Fruit fly (Drosophila melanogaster) whole organism, embryonic: ENCODE data around the gene amon.

Experiments
- ATbp ChIP-seq: fragments of 200-800 bp; sonication (Bioruptor generic); optimal IDR thresholded peaks from 2 replicates; lab custom pipeline; 2017; ENCODE audit warnings: missing biosample characterization, mild to moderate bottlenecking, missing genetic modification characterization, missing genetic modification reagents
- Antp ChIP-seq: fragments of 200-800 bp; sonication (Bioruptor generic); optimal IDR thresholded peaks from 3 replicates; lab custom pipeline; 2016; ENCODE audit warnings: missing biosample characterization, missing genetic modification characterization
- CG10321 ChIP-seq: fragments of 200-800 bp; sonication (Bioruptor generic); IDR thresholded peaks from 2 replicates; pipeline ENCODE4 v1.3.6; 2022; ENCODE audit warnings: missing biosample characterization, missing genetic modification characterization
- CG10543 ChIP-seq: fragments of 200-800 bp; sonication (Bioruptor generic); optimal IDR thresholded peaks from 3 replicates; lab custom pipeline; 2017; ENCODE audit warnings: missing biosample characterization, mild to moderate bottlenecking, missing genetic modification characterization, moderate library complexity
- CG10654 ChIP-seq: fragments of 200-800 bp; sonication (Bioruptor generic); optimal IDR thresholded peaks from 2 replicates; lab custom pipeline; 2016; ENCODE audit warnings: missing biosample characterization, missing genetic modification characterization
- CG13123 ChIP-seq: fragments of 200-800 bp; sonication (Bioruptor generic); optimal IDR thresholded peaks from 2 replicates; lab custom pipeline; 2016; ENCODE audit warnings: missing biosample characterization, missing genetic modification characterization
- CG14860 ChIP-seq: fragments of 200-800 bp; sonication (Bioruptor generic); IDR thresholded peaks from 3 replicates; pipeline ENCODE4 v1.3.6; 2022; ENCODE audit warnings: missing biosample characterization, missing genetic modification characterization; ENCODE audit not compliant: partially characterized antibody
- CG15269 ChIP-seq: fragments of 200-800 bp; sonication (Bioruptor generic); optimal IDR thresholded peaks from 2 replicates; lab custom pipeline; 2018; ENCODE audit warnings: missing biosample characterization, mild to moderate bottlenecking, missing genetic modification characterization, moderate library complexity
- CG16813 ChIP-seq: fragments of 200-800 bp; sonication (Bioruptor generic); IDR thresholded peaks from 3 replicates; pipeline ENCODE4 v1.3.6; 2022; ENCODE audit warnings: missing biosample characterization, missing genetic modification characterization; ENCODE audit not compliant: partially characterized antibody
- CG16863 ChIP-seq: fragments of 200-800 bp; sonication (Bioruptor generic); optimal IDR thresholded peaks from 3 replicates; lab custom pipeline; 2016; ENCODE audit warnings: missing biosample characterization, missing genetic modification characterization
- CG17186 ChIP-seq: fragments of 200-800 bp; sonication (Bioruptor generic); optimal IDR thresholded peaks from 3 replicates; lab custom pipeline; 2017; ENCODE audit warnings: missing biosample characterization, missing genetic modification reagents, missing genetic modification characterization
- CG17912 ChIP-seq: fragments of 200-800 bp; sonication (Bioruptor generic); optimal IDR thresholded peaks from 2 replicates; lab custom pipeline; 2018; ENCODE audit warnings: missing biosample characterization, mild to moderate bottlenecking, missing genetic modification characterization
- CG18011 ChIP-seq: fragments of 200-800 bp; sonication (Bioruptor generic); optimal IDR thresholded peaks from 2 replicates; lab custom pipeline; 2017; ENCODE audit warnings: missing biosample characterization, missing genetic modification characterization, mild to moderate bottlenecking, moderate library complexity, missing genotype
- CG18476 ChIP-seq: fragments of 200-800 bp; sonication (Bioruptor generic); optimal IDR thresholded peaks from 2 replicates; lab custom pipeline; 2016; ENCODE audit warnings: missing biosample characterization, mild to moderate bottlenecking, missing genetic modification characterization
- CG18619 ChIP-seq: fragments of 200-800 bp; sonication (Bioruptor generic); optimal IDR thresholded peaks from 3 replicates; lab custom pipeline; 2017; ENCODE audit warnings: missing biosample characterization, mild to moderate bottlenecking, missing genetic modification characterization
- CG2129 ChIP-seq: fragments of 200-800 bp; sonication (Bioruptor generic); IDR thresholded peaks from 2 replicates; pipeline ENCODE4 v1.3.6; 2022; ENCODE audit warnings: missing biosample characterization, missing genetic modification characterization; ENCODE audit not compliant: partially characterized antibody
- CG2202 ChIP-seq: fragments of 200-800 bp; sonication (Bioruptor generic); optimal IDR thresholded peaks from 2 replicates; lab custom pipeline; 2018; ENCODE audit warnings: missing biosample characterization, mild to moderate bottlenecking, missing genetic modification characterization
- CG3281 ChIP-seq: fragments of 200-800 bp; sonication (Bioruptor generic); optimal IDR thresholded peaks from 3 replicates; lab custom pipeline; 2017; ENCODE audit warnings: missing biosample characterization, mild to moderate bottlenecking, missing genetic modification characterization
- CG34422 ChIP-seq: fragments of 200-800 bp; sonication (Bioruptor generic); IDR thresholded peaks from 3 replicates; pipeline ENCODE4 v1.3.6; 2022; ENCODE audit warnings: missing biosample characterization, missing genetic modification characterization
- CG3995 ChIP-seq: fragments of 200-800 bp; sonication (Bioruptor generic); optimal IDR thresholded peaks from 3 replicates; lab custom pipeline; 2016; ENCODE audit warnings: missing biosample characterization, missing genetic modification characterization
- CG5245 ChIP-seq: fragments of 200-800 bp; sonication (Bioruptor generic); optimal IDR thresholded peaks from 3 replicates; lab custom pipeline; 2016; ENCODE audit warnings: missing biosample characterization, missing genetic modification characterization
- CG6254 ChIP-seq: fragments of 200-800 bp; sonication (Bioruptor generic); optimal IDR thresholded peaks from 3 replicates; lab custom pipeline; 2017; ENCODE audit warnings: mild to moderate bottlenecking, missing biosample characterization, missing genetic modification reagents, missing genetic modification characterization
- CG7357 ChIP-seq: fragments of 200-800 bp; sonication (Bioruptor generic); IDR thresholded peaks from 3 replicates; pipeline ENCODE4 v1.3.6; 2022; ENCODE audit warnings: missing biosample characterization, missing genetic modification characterization
- CG9609 ChIP-seq: fragments of 200-800 bp; sonication (Bioruptor generic); optimal IDR thresholded peaks from 3 replicates; lab custom pipeline; 2016; ENCODE audit warnings: missing biosample characterization, missing genetic modification characterization
- CG9817 ChIP-seq: fragments of 200-800 bp; sonication (Bioruptor generic); optimal IDR thresholded peaks from 2 replicates; lab custom pipeline; 2018; ENCODE audit warnings: missing biosample characterization, mild to moderate bottlenecking, missing genetic modification characterization, moderate library complexity
- CG9876 ChIP-seq: fragments of 200-800 bp; sonication (Bioruptor generic); optimal IDR thresholded peaks from 2 replicates; lab custom pipeline; 2016; ENCODE audit warnings: missing biosample characterization, missing genetic modification characterization
- Deaf1 ChIP-seq: fragments of 200-800 bp; optimal IDR thresholded peaks from 3 replicates; lab custom pipeline; 2019; ENCODE audit warnings: missing biosample characterization, mild to moderate bottlenecking, missing genetic modification characterization, moderate library complexity
- E2f1 ChIP-seq: fragments of 200-800 bp; sonication (Bioruptor generic); IDR thresholded peaks from 2 replicates; pipeline ENCODE4 v1.3.6; 2022; ENCODE audit warnings: missing biosample characterization, missing genetic modification characterization
- E2f2 ChIP-seq: fragments of 200-800 bp; sonication (Bioruptor generic); IDR thresholded peaks from 2 replicates; pipeline ENCODE4 v1.3.6; 2022; ENCODE audit warnings: missing biosample characterization, missing genetic modification characterization
- H15 ChIP-seq: fragments of 200-800 bp; sonication (Bioruptor generic); IDR thresholded peaks from 3 replicates; pipeline ENCODE4 v1.3.6; 2022; ENCODE audit warnings: missing biosample characterization, missing genetic modification characterization
- Hmr ChIP-seq: fragments of 200-800 bp; sonication (Bioruptor generic); optimal IDR thresholded peaks from 3 replicates; lab custom pipeline; 2017; ENCODE audit warnings: mild to moderate bottlenecking, missing biosample characterization, missing genetic modification reagents, missing genetic modification characterization
- Hr3 ChIP-seq: fragments of 200-800 bp; sonication (Bioruptor generic); optimal IDR thresholded peaks from 3 replicates; lab custom pipeline; 2016; ENCODE audit warnings: missing biosample characterization, missing genetic modification characterization
- Hsf ChIP-seq: fragments of 200-800 bp; sonication (Bioruptor generic); optimal IDR thresholded peaks from 3 replicates; lab custom pipeline; 2016; ENCODE audit warnings: missing biosample characterization, missing genetic modification characterization
- Jarid2 ChIP-seq: fragments of 200-800 bp; sonication (Bioruptor generic); optimal IDR thresholded peaks from 3 replicates; lab custom pipeline; 2017; ENCODE audit warnings: mild to moderate bottlenecking, missing biosample characterization, missing genetic modification reagents, missing genetic modification characterization
- Meics ChIP-seq: fragments of 200-800 bp; sonication (Bioruptor generic); optimal IDR thresholded peaks from 2 replicates; lab custom pipeline; 2017; ENCODE audit warnings: missing biosample characterization, mild to moderate bottlenecking, missing genetic modification characterization
- NK7.1 ChIP-seq: fragments of 200-800 bp; sonication (Bioruptor generic); optimal IDR thresholded peaks from 3 replicates; lab custom pipeline; 2016; ENCODE audit warnings: missing biosample characterization, missing genetic modification characterization
- Oli ChIP-seq: fragments of 200-800 bp; sonication (Bioruptor generic); optimal IDR thresholded peaks from 2 replicates; lab custom pipeline; 2018; ENCODE audit warnings: missing biosample characterization, mild to moderate bottlenecking, missing genetic modification characterization, moderate library complexity
- chn ChIP-seq: fragments of 200-800 bp; sonication (Bioruptor generic); optimal IDR thresholded peaks from 2 replicates; lab custom pipeline; 2016; ENCODE audit warnings: missing biosample characterization, missing genetic modification characterization
- emc ChIP-seq: fragments of 200-800 bp; sonication (Bioruptor generic); optimal IDR thresholded peaks from 2 replicates; lab custom pipeline; 2016; ENCODE audit warnings: missing biosample characterization, missing genetic modification characterization
- ftz-f1 ChIP-seq: fragments of 200-800 bp; sonication (Bioruptor generic); optimal IDR thresholded peaks from 2 replicates; lab custom pipeline; 2016; ENCODE audit warnings: missing biosample characterization, missing genetic modification characterization
- gce ChIP-seq: fragments of 200-800 bp; sonication (Bioruptor generic); IDR thresholded peaks from 3 replicates; pipeline ENCODE4 v1.3.6; 2022; ENCODE audit warnings: missing biosample characterization, missing genetic modification characterization
- gem ChIP-seq: fragments of 200-800 bp; sonication (Bioruptor generic); optimal IDR thresholded peaks from 2 replicates; lab custom pipeline; 2019; ENCODE audit warnings: missing biosample characterization, mild to moderate bottlenecking, missing genetic modification characterization, moderate library complexity
- grn ChIP-seq: fragments of 200-800 bp; sonication (Bioruptor generic); optimal IDR thresholded peaks from 3 replicates; lab custom pipeline; 2017; ENCODE audit warnings: missing biosample characterization, missing genetic modification characterization
- insv ChIP-seq, 2 experiments: fragments of 200-800 bp; sonication (Bioruptor generic); optimal IDR thresholded peaks; 3 replicates each; lab custom pipeline; 2016 to 2018; ENCODE audit warnings: missing biosample characterization in 2 of 2, missing genetic modification characterization in 2 of 2
- jumu ChIP-seq: fragments of 200-800 bp; sonication (Bioruptor generic); optimal IDR thresholded peaks from 3 replicates; lab custom pipeline; 2016; ENCODE audit warnings: missing biosample characterization, missing genetic modification characterization
- kay ChIP-seq: fragments of 200-800 bp; sonication (Bioruptor generic); optimal IDR thresholded peaks from 2 replicates; lab custom pipeline; 2016; ENCODE audit warnings: missing biosample characterization, missing genetic modification characterization
- nerfin-2 ChIP-seq: fragments of 200-800 bp; sonication (Bioruptor generic); IDR thresholded peaks from 2 replicates; pipeline ENCODE4 v1.3.6; 2022; ENCODE audit warnings: missing biosample characterization, missing genetic modification characterization; ENCODE audit not compliant: partially characterized antibody
- oc ChIP-seq: fragments of 200-800 bp; sonication (Bioruptor generic); optimal IDR thresholded peaks from 2 replicates; lab custom pipeline; 2018; ENCODE audit warnings: missing biosample characterization, mild to moderate bottlenecking, missing genetic modification characterization, moderate library complexity
- peb ChIP-seq: fragments of 200-800 bp; sonication (Bioruptor generic); IDR thresholded peaks from 2 replicates; pipeline ENCODE4 v1.3.6; 2022; ENCODE audit warnings: missing biosample characterization, missing genetic modification characterization
- sr ChIP-seq: fragments of 200-800 bp; sonication (Bioruptor generic); IDR thresholded peaks from 3 replicates; pipeline ENCODE4 v1.3.6; 2022; ENCODE audit warnings: missing biosample characterization, missing genetic modification characterization
- zfh1 ChIP-seq: fragments of 200-800 bp; sonication (Bioruptor generic); IDR thresholded peaks from 3 replicates; pipeline ENCODE4 v1.3.6; 2022; ENCODE audit warnings: missing biosample characterization, missing genetic modification characterization

Gene amon

dm6 chr3R:26714109-26714576 lies at the start of gene amon (continued):
- TF ChIP-seq CG3281 (GFP tag; lab: Kevin White, UChicago) (peak; percentile 99), Hr3 (GFP tag; lab: Kevin White, UChicago) (peak; percentile 97), CG16863 (GFP tag; lab: Kevin White, UChicago) (peak; percentile 98), CG2202 (tag; lab: Kevin White, UChicago) (peak; percentile 61), H15 (peak; percentile 98), CG10321 (GFP tag; lab: Robert Waterston, UW) (peak; percentile 84), CG3995 (GFP tag; lab: Kevin White, UChicago) (peak; percentile 79), ATbp (peak; percentile 99), CG17912 (GFP tag; lab: Kevin White, UChicago) (peak; percentile 89), oc (peak; percentile 95), CG9609 (GFP tag; lab: Kevin White, UChicago) (peak; percentile 99), CG17186 (peak; percentile 75), CG13123 (GFP tag; lab: Kevin White, UChicago) (no peak), gem (peak; percentile 98), nerfin-2 (GFP tag; lab: Robert Waterston, UW) (no peak), Hmr (GFP tag; lab: Kevin White, UChicago) (peak; percentile 100), peb (GFP tag; lab: Robert Waterston, UW) (peak; percentile 96), gce (GFP tag; lab: Robert Waterston, UW) (peak; percentile 95), CG18619 (GFP tag; lab: Kevin White, UChicago) (peak; percentile 99), emc (GFP tag; lab: Kevin White, UChicago) (peak; percentile 99), Meics (peak; percentile 99), CG15269 (tag; lab: Kevin White, UChicago) (peak; percentile 99), CG10543 (GFP tag; lab: Kevin White, UChicago) (peak; percentile 99), CG2129 (GFP tag; lab: Robert Waterston, UW) (no peak), CG5245 (peak; percentile 98), CG10654 (GFP tag; lab: Kevin White, UChicago) (peak; percentile 99), CG9876 (GFP tag; lab: Kevin White, UChicago) (peak; percentile 98), Oli (tag; lab: Kevin White, UChicago) (peak; percentile 97), CG34422 (GFP tag; lab: Robert Waterston, UW) (peak; percentile 99), CG14860 (GFP tag; lab: Robert Waterston, UW) (no peak), jumu (GFP tag; lab: Kevin White, UChicago) (peak; percentile 99), CG18476 (GFP tag; lab: Kevin White, UChicago) (peak; percentile 97), kay (GFP tag; lab: Kevin White, UChicago) (peak; percentile 98), Deaf1 (tag; lab: Kevin White, UChicago) (peak; percentile 86), insv (GFP tag; optimal IDR thresholded peaks at IDR 0.05; lab: Kevin White, UChicago) (peak; percentile 33 to 80), CG16813 (no peak), E2f1 (GFP tag; lab: Robert Waterston, UW) (peak; percentile 98), sr (peak; percentile 93), grn (GFP tag; lab: Kevin White, UChicago) (peak; percentile 89), NK7.1 (GFP tag; lab: Kevin White, UChicago) (peak; percentile 98), CG7357 (GFP tag; lab: Robert Waterston, UW) (peak; percentile 96), CG9817 (tag; lab: Kevin White, UChicago) (peak; percentile 99), chn (GFP tag; lab: Kevin White, UChicago) (peak; percentile 97), ftz-f1 (GFP tag; lab: Kevin White, UChicago) (peak; percentile 92), Hsf (peak; percentile 98), CG18011 (peak; percentile 91), Jarid2 (peak; percentile 84), Antp (GFP tag; lab: Kevin White, UChicago) (peak; percentile 99), CG6254 (GFP tag; lab: Kevin White, UChicago) (peak; percentile 88), E2f2 (peak; percentile 84), zfh1 (GFP tag; lab: Robert Waterston, UW) (peak; percentile 98)
